Fruit fly (Drosophila melanogaster) whole organism: ENCODE measurements around the gene CG15005.

Experiments used
- CG8478 ChIP-seq: fragments of >200 bp; optimal IDR thresholded peaks from 2 replicates; lab custom pipeline; 2018; ENCODE audit warnings: inconsistent platforms
- Dll ChIP-seq: fragments of >200 bp; optimal IDR thresholded peaks from 2 replicates; lab custom pipeline; 2017
- EcR ChIP-seq, 2 experiments: fragments of >200 bp; optimal IDR thresholded peaks; 2 replicates each; lab custom pipeline; 2017; ENCODE audit warnings: missing biosample characterization in 2 of 2, missing genetic modification characterization in 2 of 2, missing genetic modification reagents in 2 of 2
- pan ChIP-seq: fragments of >200 bp; optimal IDR thresholded peaks from 2 replicates; lab custom pipeline; 2017
- psq ChIP-seq: fragments of >200 bp; optimal IDR thresholded peaks from 2 replicates; lab custom pipeline; 2017
- usp ChIP-seq: fragments of >200 bp; optimal IDR thresholded peaks from 2 replicates; lab custom pipeline; 2017; ENCODE audit warnings: missing biosample characterization, missing genetic modification characterization, mixed read lengths

Gene CG15005

DNA sequence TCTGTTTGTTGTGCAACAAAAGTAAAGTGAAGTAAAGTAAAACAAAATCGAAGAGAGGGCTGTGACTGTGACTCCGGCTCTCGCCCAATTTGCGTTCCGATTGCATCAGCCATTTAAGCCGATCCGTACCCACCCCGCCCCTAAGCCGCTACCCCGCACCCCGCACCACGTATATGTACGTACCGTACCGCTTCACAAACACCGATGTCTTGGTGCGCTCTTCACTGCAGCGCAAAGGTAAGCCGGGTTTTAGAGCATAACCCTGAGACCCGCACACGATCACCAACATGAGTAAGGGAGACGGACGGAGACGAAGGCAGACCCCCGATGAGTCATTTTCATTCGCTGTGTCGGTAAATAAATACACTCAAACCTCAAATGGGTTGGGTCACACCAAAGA lies 28.1 kb upstream of the CG15005 start:
- TF ChIP-seq Dll (no peak), pan (lab: Kevin White, UChicago) (no peak), CG8478 (lab: Kevin White, UChicago) (no peak), psq (no peak), usp (GFP tag; lab: Kevin White, UChicago) (no peak), EcR (GFP tag; optimal IDR thresholded peaks at IDR 0.05; lab: Kevin White, UChicago) (no peak)

DNA sequence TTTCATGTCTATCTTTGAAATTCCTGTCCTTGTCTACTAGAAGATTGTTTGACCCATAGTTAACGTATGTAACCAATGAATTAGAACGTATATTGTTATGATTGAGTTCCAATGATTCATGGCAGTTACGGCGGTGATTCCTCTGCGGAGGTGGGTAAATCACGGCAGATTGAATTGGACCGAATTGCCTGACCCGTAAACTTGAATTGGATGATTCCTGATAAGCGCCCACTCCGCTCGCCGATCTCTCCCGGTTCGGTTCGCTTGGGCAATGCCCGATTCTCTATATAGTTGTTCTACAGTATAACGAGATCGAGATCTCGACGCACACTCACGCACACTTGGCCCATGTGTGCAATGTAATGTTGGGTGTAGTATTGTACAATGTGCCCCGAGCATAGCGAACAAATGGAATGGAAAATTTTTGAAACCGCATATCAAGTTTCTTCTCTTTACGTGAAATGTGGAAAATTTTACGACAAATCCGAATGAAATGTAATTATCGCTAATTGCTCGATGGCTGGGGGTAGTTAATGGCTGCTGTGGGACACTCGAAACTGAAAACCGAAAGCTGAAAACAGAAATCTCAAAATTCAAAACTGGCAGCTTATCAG lies 27.4 kb upstream of the CG15005 start:
- no peak for TF ChIP-seq CG8478 (lab: Kevin White, UChicago)
- TF ChIP-seq Dll, result no peak
- TF ChIP-seq EcR (GFP tag; optimal IDR thresholded peaks at IDR 0.05; lab: Kevin White, UChicago), result no peak
- no peak for TF ChIP-seq psq
- no peak for TF ChIP-seq usp (GFP tag; lab: Kevin White, UChicago)
- TF ChIP-seq pan (lab: Kevin White, UChicago), result no peak

DNA sequence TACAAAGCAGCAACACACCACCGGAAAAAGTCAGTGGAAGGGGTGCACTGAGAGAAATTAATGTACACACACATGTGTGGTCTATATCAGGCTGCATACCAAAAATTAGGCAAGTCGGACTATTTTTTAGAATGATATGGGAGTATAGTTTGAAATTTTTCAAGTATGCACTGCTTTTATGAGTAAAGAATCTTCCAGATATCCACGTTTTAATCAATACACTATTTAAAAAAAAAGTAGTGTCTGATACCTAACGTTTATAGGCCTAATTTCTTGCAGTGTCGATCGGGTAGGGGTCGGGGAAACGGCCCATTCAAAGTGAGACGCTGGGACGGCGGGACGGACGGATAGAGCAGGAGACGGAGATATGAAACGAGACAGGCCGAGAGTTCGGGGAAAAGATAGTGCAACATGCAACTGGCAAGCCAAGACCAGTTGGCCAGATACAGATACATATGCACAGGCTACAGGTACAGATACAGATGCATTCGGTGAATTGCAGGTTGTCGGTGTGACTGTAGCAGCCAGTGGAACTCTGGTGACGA lies 26.3 kb upstream of the CG15005 start:
- no peak for TF ChIP-seq Dll
- TF ChIP-seq CG8478 (lab: Kevin White, UChicago), result no peak
- no peak for TF ChIP-seq EcR (GFP tag; optimal IDR thresholded peaks at IDR 0.05; lab: Kevin White, UChicago)
- TF ChIP-seq pan (lab: Kevin White, UChicago), result no peak
- no peak for TF ChIP-seq usp (GFP tag; lab: Kevin White, UChicago)
- TF ChIP-seq psq, result no peak

DNA sequence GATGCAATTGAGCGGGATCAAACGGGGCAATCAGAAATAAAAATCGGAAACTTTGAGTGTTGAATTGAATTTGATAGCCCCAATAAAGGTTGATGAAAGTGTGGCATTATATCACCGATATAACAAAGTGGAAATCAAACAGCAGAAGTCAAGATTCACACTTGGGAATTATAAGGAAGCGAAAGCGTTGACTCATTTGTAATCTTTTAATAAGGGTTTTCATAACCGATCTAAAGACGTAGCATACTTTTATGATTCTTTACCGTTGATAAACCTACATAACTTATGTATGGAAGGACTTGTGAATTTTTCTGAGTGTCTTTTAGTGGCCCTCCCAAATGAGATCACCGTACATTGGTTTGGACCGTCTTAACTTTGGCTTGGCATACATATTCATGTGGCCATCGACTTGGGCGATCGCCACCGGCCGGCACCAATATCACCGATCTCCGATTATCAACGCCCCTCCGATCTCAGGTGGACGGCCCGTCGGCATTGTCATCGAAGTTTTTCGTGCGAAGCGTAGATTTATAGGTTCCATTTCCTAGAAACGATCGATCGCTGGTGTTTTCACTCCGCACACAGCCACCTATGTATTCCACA lies 25.3 kb upstream of the CG15005 start:
- TF ChIP-seq EcR (GFP tag; optimal IDR thresholded peaks at IDR 0.05; lab: Kevin White, UChicago), result no peak
- no peak for TF ChIP-seq psq
- TF ChIP-seq usp (GFP tag; lab: Kevin White, UChicago), result no peak
- no peak for TF ChIP-seq CG8478 (lab: Kevin White, UChicago)
- TF ChIP-seq pan (lab: Kevin White, UChicago), result no peak
- no peak for TF ChIP-seq Dll

DNA sequence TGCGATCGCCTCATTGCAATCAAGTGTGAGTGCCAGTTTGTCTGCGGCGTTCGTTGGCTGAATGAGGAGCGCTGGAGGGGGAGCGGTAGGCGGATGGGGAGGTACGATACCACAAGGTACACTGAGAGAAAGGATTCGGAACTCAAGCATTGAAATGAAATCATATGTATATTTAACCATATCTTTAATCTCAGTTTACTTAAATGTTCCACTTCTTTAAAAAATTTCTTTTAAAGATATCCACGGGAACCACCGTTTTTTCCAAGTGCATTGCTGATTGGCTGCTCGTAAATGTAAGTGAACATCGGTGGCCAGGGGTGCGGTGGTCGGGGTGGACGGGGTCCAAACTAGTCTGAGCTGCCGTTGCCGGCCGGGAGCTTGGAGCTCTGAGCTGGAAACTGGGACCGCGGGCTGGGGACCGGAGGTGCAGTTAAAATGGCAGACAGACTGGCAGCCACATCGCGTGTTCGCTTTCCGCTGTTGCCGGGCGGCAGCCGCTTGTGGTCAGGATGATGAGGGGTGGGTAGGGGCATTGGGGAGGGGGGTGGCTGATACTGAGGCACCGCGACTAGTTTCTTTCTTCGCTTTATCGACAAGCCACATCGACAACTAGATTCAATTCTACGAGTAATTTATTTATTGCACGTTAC lies 24.2 kb upstream of the CG15005 start:
- TF ChIP-seq CG8478 (lab: Kevin White, UChicago) (no peak), psq (no peak), pan (lab: Kevin White, UChicago) (no peak), EcR (GFP tag; optimal IDR thresholded peaks at IDR 0.05; lab: Kevin White, UChicago) (no peak), Dll (peak; percentile 5)

DNA sequence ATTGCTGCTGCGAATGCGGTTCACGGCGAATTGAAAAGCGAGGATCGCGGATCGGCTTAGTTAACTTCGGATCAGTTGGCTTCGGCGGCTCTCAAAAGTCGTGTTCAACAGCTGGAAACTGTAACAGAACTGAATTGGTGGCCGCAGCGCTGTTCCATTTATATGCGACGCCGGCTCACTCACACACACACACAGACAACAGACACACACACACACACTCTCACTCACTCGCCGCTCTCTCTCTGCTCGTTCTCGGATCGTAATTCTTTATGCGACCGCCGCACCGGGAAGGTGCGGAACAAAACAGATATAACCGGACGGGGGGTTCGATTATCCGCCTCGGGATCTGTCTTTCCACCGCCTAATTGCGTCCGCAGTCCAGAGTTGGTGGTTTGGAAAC lies 23.0 kb upstream of the CG15005 start, which contains the start of gene CG46460:
Gene CG46460, minus strand, starts transcription at position 139 of the 400 bp plus-strand sequence.
- TF ChIP-seq CG8478 (lab: Kevin White, UChicago) (peak; percentile 15), Dll (peak; percentile 70), pan (lab: Kevin White, UChicago) (no peak), EcR (GFP tag; optimal IDR thresholded peaks at IDR 0.05; lab: Kevin White, UChicago) (no peak)

DNA sequence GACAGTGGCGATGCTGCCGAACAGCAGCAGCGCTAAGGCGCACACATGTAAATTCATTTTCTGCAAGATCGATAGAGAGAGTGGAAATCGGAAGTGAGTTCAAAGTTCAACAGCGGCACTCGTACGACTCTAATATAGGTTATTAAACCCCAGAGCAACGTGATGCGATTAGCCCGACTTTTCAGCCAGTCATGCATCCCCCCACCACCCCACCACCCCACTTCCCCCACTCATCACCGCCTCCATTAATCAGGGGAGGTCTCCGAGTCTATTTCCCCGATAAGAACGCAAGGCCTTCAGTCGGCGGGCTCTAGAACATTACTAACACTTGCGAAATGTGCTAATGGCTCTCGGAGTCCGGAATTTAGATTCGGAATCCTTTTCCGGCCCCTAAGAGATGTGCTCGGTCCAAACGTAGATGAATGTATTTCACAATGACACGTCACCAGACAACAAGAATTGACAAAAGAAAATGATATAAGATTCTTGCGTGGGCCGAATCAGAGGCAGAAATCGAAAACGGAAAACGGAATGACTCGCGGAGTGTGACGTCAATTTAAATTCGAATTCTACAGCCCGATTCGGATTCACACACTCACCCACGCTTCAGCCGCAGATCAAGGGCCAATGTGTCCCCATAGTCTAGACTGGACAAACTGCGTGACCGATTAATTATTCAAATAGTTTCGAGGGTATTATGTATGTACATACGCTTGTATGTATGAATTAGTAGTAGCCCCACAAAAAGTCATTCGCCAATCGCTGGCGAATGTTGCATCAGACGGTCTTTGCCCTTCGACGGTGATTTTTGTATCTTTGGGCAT lies 21.7 kb upstream of the CG15005 start:
- TF ChIP-seq CG8478 (lab: Kevin White, UChicago) (no peak), psq (no peak), usp (GFP tag; lab: Kevin White, UChicago) (no peak), pan (lab: Kevin White, UChicago) (no peak), Dll (no peak), EcR (GFP tag; optimal IDR thresholded peaks at IDR 0.05; lab: Kevin White, UChicago) (no peak)

DNA sequence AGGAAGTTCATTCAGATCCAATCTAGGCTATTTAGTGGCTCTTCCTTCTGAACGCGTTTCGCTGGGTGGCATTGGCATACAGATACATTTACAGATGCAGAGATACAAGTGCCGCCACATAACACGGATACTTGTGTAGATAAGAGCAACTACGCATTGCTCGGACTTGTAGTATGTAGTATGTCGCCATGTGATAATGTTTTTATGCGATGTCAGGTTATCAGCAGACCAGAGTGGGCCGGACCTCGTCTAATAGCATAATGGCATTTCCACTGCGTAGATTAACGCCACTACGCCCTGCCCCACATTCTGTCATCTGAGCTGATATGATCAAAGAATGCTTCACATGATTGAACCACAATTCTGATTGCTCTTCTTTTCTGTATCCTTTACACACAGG lies 17.7 kb upstream of the CG15005 start:
- TF ChIP-seq pan (lab: Kevin White, UChicago) (no peak), psq (no peak), usp (GFP tag; lab: Kevin White, UChicago) (no peak), EcR (GFP tag; optimal IDR thresholded peaks at IDR 0.05; lab: Kevin White, UChicago) (no peak), CG8478 (lab: Kevin White, UChicago) (no peak), Dll (no peak)

DNA sequence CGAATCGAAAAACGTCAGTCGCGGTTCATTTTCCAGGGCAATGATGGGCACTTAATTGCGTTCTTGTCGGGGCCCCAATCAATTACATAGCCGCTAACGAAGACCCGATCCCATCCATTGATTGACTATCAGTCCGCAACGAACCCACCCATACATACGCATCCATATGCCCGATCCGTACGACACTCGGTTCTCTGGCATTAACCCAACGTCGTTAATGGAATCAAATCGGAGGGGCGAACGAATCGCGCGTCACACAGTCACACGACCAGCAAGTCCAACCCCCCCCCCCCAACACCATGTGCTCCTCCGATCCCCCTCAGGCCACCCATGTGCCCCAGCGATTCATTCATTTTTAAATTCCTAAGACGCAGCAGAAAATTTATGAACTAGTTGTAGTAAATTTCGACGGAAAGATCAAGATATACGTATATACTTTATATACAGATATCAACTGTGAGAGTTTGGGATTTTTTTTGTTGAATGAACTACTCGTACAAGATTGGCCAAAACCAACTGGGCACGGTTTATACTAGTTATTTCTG lies 17.2 kb upstream of the CG15005 start:
- TF ChIP-seq Dll (no peak), pan (lab: Kevin White, UChicago) (no peak), EcR (GFP tag; optimal IDR thresholded peaks at IDR 0.05; lab: Kevin White, UChicago) (no peak), psq (no peak), usp (GFP tag; lab: Kevin White, UChicago) (no peak), CG8478 (lab: Kevin White, UChicago) (no peak)

DNA sequence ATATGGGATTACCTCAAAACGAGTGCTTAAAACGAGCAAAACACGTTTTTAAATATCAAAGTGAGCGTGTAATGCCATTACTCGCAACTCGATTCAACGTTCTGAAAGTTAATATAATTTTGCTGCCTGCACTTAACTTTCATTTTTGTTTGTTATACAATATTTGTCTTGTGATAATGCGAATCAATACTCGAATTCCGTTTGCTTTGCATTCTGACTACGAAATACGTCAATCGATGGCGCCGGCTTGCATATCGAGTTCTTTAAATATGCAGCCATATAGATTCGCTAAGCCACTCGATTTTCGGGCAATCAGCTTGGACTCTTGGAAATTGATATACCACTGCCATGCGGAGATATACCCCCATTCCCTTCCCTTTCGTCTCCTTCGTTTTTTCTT lies 16.5 kb upstream of the CG15005 start:
- no peak for TF ChIP-seq psq
- no peak for TF ChIP-seq usp (GFP tag; lab: Kevin White, UChicago)
- no peak for TF ChIP-seq Dll
- no peak for TF ChIP-seq pan (lab: Kevin White, UChicago)
- no peak for TF ChIP-seq CG8478 (lab: Kevin White, UChicago)
- TF ChIP-seq EcR (GFP tag; optimal IDR thresholded peaks at IDR 0.05; lab: Kevin White, UChicago), result no peak
